Worm (Caenorhabditis elegans) whole organism, mixed stage, embryonic: ENCODE data around the gene cutl-21.

Experiments
- M03D4.4 ChIP-seq: sonication (generic microtip); optimal IDR thresholded peaks from 2 replicates; lab custom pipeline; 2017; ENCODE audit warnings: mild to moderate bottlenecking, missing genetic modification characterization, missing compliant biosample characterization
- blmp-1 ChIP-seq: fragments of 150-350 bp; optimal IDR thresholded peaks from 2 replicates; lab custom pipeline; 2014; ENCODE audit warnings: missing biosample characterization, missing genetic modification characterization
- ceh-39 ChIP-seq: fragments of 150-350 bp; optimal IDR thresholded peaks from 2 replicates; lab custom pipeline; 2014; ENCODE audit warnings: missing biosample characterization, missing genetic modification characterization
- ceh-83 ChIP-seq: fragments of 200-800 bp; sonication (Bioruptor generic); optimal IDR thresholded peaks from 2 replicates; lab custom pipeline; 2018; ENCODE audit warnings: mild to moderate bottlenecking, missing genetic modification characterization, missing compliant biosample characterization
- ces-1 ChIP-seq: fragments of 150-350 bp; optimal IDR thresholded peaks from 2 replicates; lab custom pipeline; 2014; ENCODE audit warnings: missing biosample characterization, missing genetic modification reagents, missing genetic modification characterization
- cnd-1 ChIP-seq: fragments of 200-800 bp; sonication (Bioruptor generic); optimal IDR thresholded peaks from 2 replicates; lab custom pipeline; 2018; ENCODE audit warnings: mild to moderate bottlenecking, missing genetic modification characterization, missing compliant biosample characterization
- drap-1 ChIP-seq: fragments of 200-800 bp; sonication (Bioruptor generic); optimal IDR thresholded peaks from 3 replicates; lab custom pipeline; 2018; ENCODE audit warnings: mild to moderate bottlenecking, missing genetic modification characterization, missing compliant biosample characterization
- elt-1 ChIP-seq: sonication (generic microtip); optimal IDR thresholded peaks from 2 replicates; lab custom pipeline; 2017; ENCODE audit warnings: missing genetic modification characterization, mild to moderate bottlenecking, missing compliant biosample characterization, antibody characterized with exemption, moderate library complexity, borderline replicate concordance; ENCODE audit not compliant: insufficient read depth
- elt-3 ChIP-seq: fragments of 150-350 bp; optimal IDR thresholded peaks from 2 replicates; lab custom pipeline; 2014; ENCODE audit warnings: missing biosample characterization, missing genetic modification characterization
- ham-2 ChIP-seq: fragments of 200-800 bp; sonication (Bioruptor generic); optimal IDR thresholded peaks from 2 replicates; lab custom pipeline; 2018; ENCODE audit warnings: mild to moderate bottlenecking, missing genetic modification characterization, missing compliant biosample characterization
- hlh-1 ChIP-seq: fragments of 150-350 bp; optimal IDR thresholded peaks from 2 replicates; lab custom pipeline; 2014; ENCODE audit warnings: missing biosample characterization, missing genetic modification reagents, missing genetic modification characterization
- lin-13 ChIP-seq: fragments of 150-350 bp; optimal IDR thresholded peaks from 2 replicates; lab custom pipeline; 2014; ENCODE audit warnings: missing biosample characterization, missing genetic modification characterization
- lsy-2 ChIP-seq: fragments of 150-350 bp; optimal IDR thresholded peaks from 2 replicates; lab custom pipeline; 2014; ENCODE audit warnings: missing biosample characterization, missing genetic modification characterization
- mep-1 ChIP-seq: fragments of 150-350 bp; optimal IDR thresholded peaks from 2 replicates; lab custom pipeline; 2017; ENCODE audit warnings: missing biosample characterization, missing genetic modification reagents, missing genetic modification characterization, inconsistent platforms
- nhr-12 ChIP-seq: fragments of 150-350 bp; optimal IDR thresholded peaks from 2 replicates; lab custom pipeline; 2014; ENCODE audit warnings: missing biosample characterization, missing genetic modification characterization
- nhr-2 ChIP-seq: fragments of 150-350 bp; optimal IDR thresholded peaks from 2 replicates; lab custom pipeline; 2014; ENCODE audit warnings: missing biosample characterization, missing genetic modification characterization
- nhr-237 ChIP-seq: fragments of 150-350 bp; optimal IDR thresholded peaks from 2 replicates; lab custom pipeline; 2014; ENCODE audit warnings: missing biosample characterization, missing genetic modification characterization
- nhr-28 ChIP-seq: fragments of 150-350 bp; optimal IDR thresholded peaks from 2 replicates; lab custom pipeline; 2014; ENCODE audit warnings: missing biosample characterization, missing genetic modification characterization
- nhr-76 ChIP-seq: sonication (generic microtip); optimal IDR thresholded peaks from 2 replicates; lab custom pipeline; 2017; ENCODE audit warnings: missing biosample characterization, missing genetic modification characterization
- pha-4 ChIP-seq: fragments of 150-350 bp; optimal IDR thresholded peaks from 2 replicates; lab custom pipeline; 2018; ENCODE audit warnings: missing biosample characterization, missing genetic modification reagents, missing genetic modification characterization
- sem-2 ChIP-seq: fragments of 200-800 bp; sonication (Bioruptor generic); optimal IDR thresholded peaks from 2 replicates; lab custom pipeline; 2018; ENCODE audit warnings: mild to moderate bottlenecking, missing genetic modification characterization, missing compliant biosample characterization
- snpc-4 ChIP-seq: fragments of 150-350 bp; optimal IDR thresholded peaks from 2 replicates; lab custom pipeline; 2014; ENCODE audit warnings: missing biosample characterization, missing genetic modification characterization
- sptf-1 ChIP-seq: sonication (generic microtip); optimal IDR thresholded peaks from 2 replicates; lab custom pipeline; 2017; ENCODE audit warnings: mild to moderate bottlenecking, missing genetic modification characterization, moderate library complexity, missing compliant biosample characterization
- unc-120 ChIP-seq: sonication (generic microtip); optimal IDR thresholded peaks from 2 replicates; lab custom pipeline; 2017; ENCODE audit warnings: missing genetic modification characterization, missing compliant biosample characterization; ENCODE audit not compliant: poor library complexity, severe bottlenecking
- unc-39 ChIP-seq: fragments of 150-350 bp; optimal IDR thresholded peaks from 2 replicates; lab custom pipeline; 2014; ENCODE audit warnings: missing biosample characterization, missing genetic modification characterization
- unc-62 ChIP-seq: fragments of 150-350 bp; optimal IDR thresholded peaks from 2 replicates; lab custom pipeline; 2014; ENCODE audit warnings: missing biosample characterization, missing genetic modification reagents, missing genetic modification characterization
- zip-8 ChIP-seq: fragments of 150-350 bp; optimal IDR thresholded peaks from 2 replicates; lab custom pipeline; 2014; ENCODE audit warnings: missing biosample characterization, missing genetic modification characterization
- ztf-11 ChIP-seq: fragments of 150-350 bp; optimal IDR thresholded peaks from 2 replicates; lab custom pipeline; 2014; ENCODE audit warnings: missing biosample characterization, missing genetic modification characterization

Gene cutl-21

DNA sequence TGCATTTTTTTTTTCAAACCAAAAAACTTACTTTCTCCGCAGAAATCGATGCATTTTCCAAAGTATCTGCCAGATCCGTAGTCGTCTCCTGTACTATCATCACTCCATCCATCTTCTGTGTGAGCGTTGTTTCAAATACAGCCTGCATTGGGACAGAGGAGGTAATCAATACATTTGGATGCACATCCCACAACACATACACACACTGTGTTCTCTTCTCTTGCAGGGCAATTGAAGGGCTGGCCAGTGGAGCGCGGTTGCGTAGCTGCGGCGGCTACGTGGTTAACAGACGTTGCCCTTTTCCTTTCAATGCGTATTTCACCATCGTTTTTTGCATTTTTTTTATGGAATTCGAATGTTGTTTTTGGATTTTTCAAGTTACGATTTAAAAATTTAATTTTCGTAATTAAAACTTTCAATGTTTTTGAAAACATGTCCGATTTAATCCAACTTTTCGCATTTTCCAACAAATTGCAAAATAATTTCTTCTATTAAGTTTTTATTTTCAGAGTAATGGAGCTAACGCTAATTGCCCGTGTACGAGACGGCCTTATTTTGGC is 31.0 kb downstream of the cutl-21 start, which contains the start of the genes stau-1 and sec-22:
stau-1 (minus strand) TSS at position 248 of the 560 bp plus-strand sequence.
sec-22 (plus strand) TSS at position 510 of the 560 bp plus-strand sequence.
- TF ChIP-seq ceh-39 (tag; lab: Kevin White, UChicago) (peak; percentile 27), pha-4 (tag; lab: Kevin White, UChicago) (peak; percentile 45), ham-2 (GFP tag; lab: Kevin White, UChicago) (no peak), lin-13 (peak; percentile 7), lsy-2 (tag; lab: Kevin White, UChicago) (peak; percentile 7), cnd-1 (tag; lab: Kevin White, UChicago) (peak; percentile 0), mep-1 (tag; lab: Kevin White, UChicago) (peak; percentile 14), ces-1 (GFP tag; lab: Kevin White, UChicago) (peak; percentile 19), hlh-1 (peak; percentile 16), ceh-83 (GFP tag; lab: Kevin White, UChicago) (no peak), zip-8 (tag; lab: Kevin White, UChicago) (no peak)
- TF ChIP-seq, all 35 proteins: peak for 8

ce11 chrX:1038347-1038746 is 34.2 kb downstream of the cutl-21 start, which contains the start of gene F55A4.7:
F55A4.7 (minus strand) TSS chrX:1038447.
- TF ChIP-seq elt-1: no peak
- TF ChIP-seq cnd-1 (tag; lab: Kevin White, UChicago): no peak
- no peak for TF ChIP-seq blmp-1 (tag; lab: Kevin White, UChicago)
- no peak for TF ChIP-seq ham-2 (GFP tag; lab: Kevin White, UChicago)
- no peak for TF ChIP-seq nhr-28 (tag; lab: Kevin White, UChicago)
- TF ChIP-seq elt-3 (tag; lab: Kevin White, UChicago): no peak
- no peak for TF ChIP-seq drap-1 (GFP tag; lab: Kevin White, UChicago)
- no peak for TF ChIP-seq snpc-4 (tag; lab: Kevin White, UChicago)
- no peak for TF ChIP-seq nhr-2 (tag; lab: Kevin White, UChicago)
- no peak for TF ChIP-seq nhr-12 (tag; lab: Kevin White, UChicago)
- no peak for TF ChIP-seq hlh-1
- no peak for TF ChIP-seq nhr-76 (tag; lab: Kevin White, UChicago)
- no peak for TF ChIP-seq nhr-237 (tag; lab: Kevin White, UChicago)
- no peak for TF ChIP-seq ztf-11 (tag; lab: Kevin White, UChicago)
- no peak for TF ChIP-seq sptf-1 (tag; lab: Kevin White, UChicago)
- no peak for TF ChIP-seq unc-62 (GFP tag; lab: Kevin White, UChicago)

DNA sequence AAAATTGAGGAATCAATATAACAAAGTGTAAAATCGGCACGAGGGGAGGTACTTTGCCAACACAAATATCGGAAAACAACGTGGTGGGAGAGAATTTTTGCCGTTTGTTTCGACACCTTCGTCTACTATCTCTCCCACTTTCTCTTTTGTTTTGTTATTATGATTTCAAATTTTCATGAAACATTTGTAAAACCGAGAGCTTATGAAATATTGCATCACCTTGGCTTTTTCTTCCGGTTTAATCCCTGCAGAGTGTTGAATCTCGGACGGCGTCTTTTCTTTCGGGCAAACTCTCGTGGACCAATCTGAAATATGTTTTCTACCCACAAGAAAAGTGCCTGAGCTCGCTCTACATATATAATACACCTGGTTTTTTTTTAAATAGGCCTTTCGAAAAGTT is 40.2 kb downstream of the cutl-21 start:
- TF ChIP-seq ztf-11 (tag; lab: Kevin White, UChicago) (no peak), M03D4.4 (tag; lab: Kevin White, UChicago) (no peak), nhr-237 (tag; lab: Kevin White, UChicago) (no peak), pha-4 (tag; lab: Kevin White, UChicago) (no peak), ceh-83 (GFP tag; lab: Kevin White, UChicago) (no peak), mep-1 (tag; lab: Kevin White, UChicago) (no peak), lsy-2 (tag; lab: Kevin White, UChicago) (no peak), sem-2 (no peak), unc-39 (tag; lab: Kevin White, UChicago) (no peak), elt-1 (no peak)

DNA sequence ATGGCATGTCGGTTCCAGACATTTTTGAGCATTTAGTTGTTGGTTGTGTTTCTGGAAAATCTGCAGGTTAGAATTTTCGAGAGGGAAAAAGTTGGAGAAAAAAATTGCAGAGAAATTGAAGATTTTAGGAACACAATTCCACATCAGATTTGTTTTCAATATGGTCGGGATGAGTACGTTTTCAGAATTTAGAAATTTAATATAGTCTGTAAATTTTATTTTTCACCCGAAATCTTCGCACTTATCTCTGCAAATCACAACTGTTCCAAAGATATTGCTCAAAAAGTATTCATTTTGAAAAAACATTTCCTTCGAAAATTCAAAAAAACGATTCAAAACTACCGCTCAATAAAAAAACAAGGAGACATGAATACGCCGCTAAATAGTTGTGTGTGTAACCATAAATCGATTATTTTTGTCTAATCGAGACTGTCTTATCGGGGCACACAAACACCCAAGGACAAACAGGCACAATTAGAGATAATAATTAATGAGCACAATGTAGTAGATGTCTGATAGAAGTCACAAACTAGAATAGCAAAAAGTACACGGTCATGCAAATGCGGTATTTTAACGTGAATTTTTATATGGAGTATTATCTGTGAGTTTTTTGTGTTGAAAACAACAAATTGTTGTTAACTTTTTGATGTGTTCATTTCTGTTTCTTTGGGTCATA is 42.2 kb downstream of the cutl-21 start, which contains the start of gene vpat-1:
vpat-1 (minus strand) TSS at position 51 of the 676 bp plus-strand sequence.
- TF ChIP-seq nhr-76 (tag; lab: Kevin White, UChicago) (no peak), pha-4 (tag; lab: Kevin White, UChicago) (no peak), hlh-1 (no peak), M03D4.4 (tag; lab: Kevin White, UChicago) (no peak)

- TF ChIP-seq unc-120 (tag; lab: Kevin White, UChicago) (peak; percentile 1), unc-62 (GFP tag; lab: Kevin White, UChicago) (peak; percentile 79), snpc-4 (tag; lab: Kevin White, UChicago) (no peak)
Observed at ce11 chrX:1051041-1051440, 46.9 kb downstream of the cutl-21 start.
